Fruit fly (Drosophila melanogaster) whole organism, embryonic: ENCODE measurements around the gene FucTA.

Experiments
- ATbp ChIP-seq: fragments of 200-800 bp; sonication (Bioruptor generic); optimal IDR thresholded peaks from 2 replicates; lab custom pipeline; 2017; ENCODE audit warnings: missing biosample characterization, mild to moderate bottlenecking, missing genetic modification characterization, missing genetic modification reagents
- B-H1 ChIP-seq: fragments of 200-800 bp; sonication (Bioruptor generic); IDR thresholded peaks from 3 replicates; pipeline ENCODE4 v1.3.6; 2022; ENCODE audit warnings: missing biosample characterization, missing genetic modification characterization
- BEAF-32 ChIP-seq: fragments of 200-800 bp; sonication (Bioruptor generic); optimal IDR thresholded peaks from 3 replicates; lab custom pipeline; 2017; ENCODE audit warnings: missing biosample characterization, missing genetic modification characterization, mild to moderate bottlenecking, moderate library complexity, missing genetic modification reagents
- CG11085 ChIP-seq: fragments of 200-800 bp; sonication (Bioruptor generic); IDR thresholded peaks from 2 replicates; pipeline ENCODE4 v1.3.6; 2022; ENCODE audit warnings: missing biosample characterization, missing genetic modification characterization
- CG11093 ChIP-seq: fragments of 200-800 bp; sonication (Bioruptor generic); IDR thresholded peaks from 3 replicates; pipeline ENCODE4 v1.3.6; 2022; ENCODE audit warnings: missing biosample characterization, missing genetic modification characterization
- CG12391 ChIP-seq: fragments of 200-800 bp; sonication (Bioruptor generic); optimal IDR thresholded peaks from 3 replicates; lab custom pipeline; 2018; ENCODE audit warnings: missing biosample characterization, mild to moderate bottlenecking, missing genetic modification characterization, moderate library complexity
- CG15073 ChIP-seq: fragments of 200-800 bp; sonication (Bioruptor generic); optimal IDR thresholded peaks from 2 replicates; lab custom pipeline; 2016; ENCODE audit warnings: missing biosample characterization, missing genetic modification characterization
- CG15514 ChIP-seq: fragments of 200-800 bp; sonication (Bioruptor generic); optimal IDR thresholded peaks from 3 replicates; lab custom pipeline; 2017; ENCODE audit warnings: missing biosample characterization, missing genetic modification characterization, mild to moderate bottlenecking, moderate library complexity, missing genetic modification reagents
- CG17186 ChIP-seq: fragments of 200-800 bp; sonication (Bioruptor generic); optimal IDR thresholded peaks from 3 replicates; lab custom pipeline; 2017; ENCODE audit warnings: missing biosample characterization, missing genetic modification reagents, missing genetic modification characterization
- CG31365 ChIP-seq: fragments of 200-800 bp; sonication (Bioruptor generic); optimal IDR thresholded peaks from 2 replicates; lab custom pipeline; 2018; ENCODE audit warnings: missing biosample characterization, mild to moderate bottlenecking, missing genetic modification characterization
- CG31441 ChIP-seq: fragments of 200-800 bp; sonication (Bioruptor generic); IDR thresholded peaks from 2 replicates; pipeline ENCODE4 v1.3.6; 2022; ENCODE audit warnings: missing biosample characterization, missing genetic modification characterization
- CG3163 ChIP-seq: fragments of 200-800 bp; sonication (Bioruptor generic); optimal IDR thresholded peaks from 3 replicates; lab custom pipeline; 2016; ENCODE audit warnings: missing biosample characterization, missing genetic modification characterization
- CG32767 ChIP-seq: fragments of 200-800 bp; sonication (Bioruptor generic); IDR thresholded peaks from 2 replicates; pipeline ENCODE4 v1.3.6; 2022; ENCODE audit warnings: missing biosample characterization, missing genetic modification characterization
- CG33213 ChIP-seq: fragments of 200-800 bp; sonication (Bioruptor generic); optimal IDR thresholded peaks from 3 replicates; lab custom pipeline; 2016; ENCODE audit warnings: missing biosample characterization, missing genetic modification characterization
- CG4282 ChIP-seq: fragments of 200-800 bp; sonication (Bioruptor generic); optimal IDR thresholded peaks from 2 replicates; lab custom pipeline; 2016; ENCODE audit warnings: missing biosample characterization, missing genetic modification characterization
- CG4730 ChIP-seq: fragments of 200-800 bp; sonication (Bioruptor generic); IDR thresholded peaks from 2 replicates; pipeline ENCODE4 v1.3.6; 2022; ENCODE audit warnings: missing biosample characterization, missing genetic modification characterization
- CG7357 ChIP-seq: fragments of 200-800 bp; sonication (Bioruptor generic); IDR thresholded peaks from 3 replicates; pipeline ENCODE4 v1.3.6; 2022; ENCODE audit warnings: missing biosample characterization, missing genetic modification characterization
- CoRest ChIP-seq: fragments of 200-800 bp; sonication (Bioruptor generic); optimal IDR thresholded peaks from 3 replicates; lab custom pipeline; 2018; ENCODE audit warnings: missing biosample characterization, mild to moderate bottlenecking, missing genetic modification characterization, moderate library complexity
- CrebB ChIP-seq: fragments of 200-800 bp; sonication (Bioruptor generic); optimal IDR thresholded peaks from 3 replicates; lab custom pipeline; 2018; ENCODE audit warnings: missing biosample characterization, mild to moderate bottlenecking, missing genetic modification characterization
- D19A ChIP-seq: fragments of 200-800 bp; optimal IDR thresholded peaks from 3 replicates; lab custom pipeline; 2019; ENCODE audit warnings: missing biosample characterization, mild to moderate bottlenecking, missing genetic modification characterization, moderate library complexity
- Dip3 ChIP-seq: fragments of 200-800 bp; sonication (Bioruptor generic); optimal IDR thresholded peaks from 3 replicates; lab custom pipeline; 2016; ENCODE audit warnings: missing biosample characterization, missing genetic modification characterization
- Dref ChIP-seq: fragments of 200-800 bp; sonication (Bioruptor generic); IDR thresholded peaks from 2 replicates; pipeline ENCODE4 v1.3.6; 2022; ENCODE audit warnings: missing biosample characterization, missing genetic modification characterization
- Ets97D ChIP-seq: fragments of 200-800 bp; sonication (Bioruptor generic); optimal IDR thresholded peaks from 3 replicates; lab custom pipeline; 2016; ENCODE audit warnings: missing biosample characterization, missing genetic modification characterization
- GATAe ChIP-seq: fragments of 200-800 bp; sonication (Bioruptor generic); conservative IDR thresholded peaks from 2 replicates; pipeline ENCODE4 v1.3.6; 2022; ENCODE audit warnings: missing biosample characterization, missing genetic modification characterization
- HLHmδ ChIP-seq: fragments of 200-800 bp; sonication (Bioruptor generic); optimal IDR thresholded peaks from 2 replicates; lab custom pipeline; 2018; ENCODE audit warnings: missing biosample characterization, mild to moderate bottlenecking, missing genetic modification characterization, moderate library complexity
- HmgZ ChIP-seq: fragments of 200-800 bp; sonication (Bioruptor generic); optimal IDR thresholded peaks from 2 replicates; lab custom pipeline; 2018; ENCODE audit warnings: missing biosample characterization, mild to moderate bottlenecking, missing genetic modification characterization
- MBD-R2 ChIP-seq: fragments of 200-800 bp; sonication (Bioruptor generic); IDR thresholded peaks from 2 replicates; pipeline ENCODE4 v1.3.6; 2022; ENCODE audit warnings: missing biosample characterization, missing genetic modification characterization
- Sry-δ ChIP-seq: fragments of 200-800 bp; sonication (Bioruptor generic); optimal IDR thresholded peaks from 2 replicates; lab custom pipeline; 2016; ENCODE audit warnings: missing biosample characterization, missing genetic modification characterization
- ab ChIP-seq: fragments of 200-800 bp; sonication (Bioruptor generic); optimal IDR thresholded peaks from 2 replicates; lab custom pipeline; 2016; ENCODE audit warnings: missing biosample characterization, missing genetic modification characterization
- abd-A ChIP-seq: fragments of 200-800 bp; sonication (Bioruptor generic); optimal IDR thresholded peaks from 3 replicates; lab custom pipeline; 2019; ENCODE audit warnings: missing biosample characterization, mild to moderate bottlenecking, missing genetic modification characterization, moderate library complexity
- bcd ChIP-seq: fragments of 200-800 bp; sonication (Bioruptor generic); optimal IDR thresholded peaks from 2 replicates; lab custom pipeline; 2017; ENCODE audit warnings: missing biosample characterization, mild to moderate bottlenecking, missing genetic modification characterization
- cato ChIP-seq: fragments of 200-800 bp; sonication (Bioruptor generic); optimal IDR thresholded peaks from 2 replicates; lab custom pipeline; 2016; ENCODE audit warnings: missing biosample characterization, missing genetic modification characterization, borderline replicate concordance
- corto ChIP-seq: fragments of 200-800 bp; sonication (Bioruptor generic); optimal IDR thresholded peaks from 2 replicates; lab custom pipeline; 2016; ENCODE audit warnings: missing biosample characterization, mild to moderate bottlenecking, missing genetic modification characterization, moderate library complexity
- crc ChIP-seq: fragments of 200-800 bp; sonication (Bioruptor generic); optimal IDR thresholded peaks from 2 replicates; lab custom pipeline; 2016; ENCODE audit warnings: missing biosample characterization, missing genetic modification characterization
- disco-r ChIP-seq: fragments of 200-800 bp; sonication (Bioruptor generic); optimal IDR thresholded peaks from 2 replicates; lab custom pipeline; 2016; ENCODE audit warnings: missing biosample characterization, missing genetic modification characterization
- dpn ChIP-seq, 2 experiments: fragments of 200-800 bp; sonication (Bioruptor generic); optimal IDR thresholded peaks; 3 replicates each; lab custom pipeline; 2016; ENCODE audit warnings: missing biosample characterization in 2 of 2, missing genetic modification characterization in 2 of 2
- dysf ChIP-seq: fragments of 200-800 bp; sonication (Bioruptor generic); IDR thresholded peaks from 3 replicates; pipeline ENCODE4 v1.3.6; 2022; ENCODE audit warnings: missing biosample characterization, missing genetic modification characterization
- esg ChIP-seq: fragments of 200-800 bp; sonication (Bioruptor generic); conservative IDR thresholded peaks from 2 replicates; pipeline ENCODE4 v1.3.6; 2022; ENCODE audit warnings: missing biosample characterization, missing genetic modification characterization
- jumu ChIP-seq: fragments of 200-800 bp; sonication (Bioruptor generic); optimal IDR thresholded peaks from 3 replicates; lab custom pipeline; 2016; ENCODE audit warnings: missing biosample characterization, missing genetic modification characterization
- otp ChIP-seq: fragments of 200-800 bp; sonication (Bioruptor generic); IDR thresholded peaks from 3 replicates; pipeline ENCODE4, ENCODE4 v1.3.6; 2022; ENCODE audit warnings: missing biosample characterization, missing genetic modification characterization
- ranshi ChIP-seq: fragments of 200-800 bp; sonication (Bioruptor generic); IDR thresholded peaks from 2 replicates; pipeline ENCODE4 v1.3.6; 2022; ENCODE audit warnings: missing biosample characterization, missing genetic modification characterization
- salm ChIP-seq: fragments of 200-800 bp; sonication (Bioruptor generic); optimal IDR thresholded peaks from 2 replicates; lab custom pipeline; 2018; ENCODE audit warnings: missing biosample characterization, mild to moderate bottlenecking, missing genetic modification characterization
- sd ChIP-seq: fragments of 200-800 bp; sonication (Bioruptor generic); optimal IDR thresholded peaks from 3 replicates; lab custom pipeline; 2018; ENCODE audit warnings: missing biosample characterization, mild to moderate bottlenecking, missing genetic modification characterization, moderate library complexity
- sens ChIP-seq: fragments of 200-800 bp; sonication (Bioruptor generic); peaks from one replicate; lab custom pipeline; 2016; ENCODE audit warnings: missing biosample characterization, missing genetic modification characterization
- sima ChIP-seq: fragments of 200-800 bp; sonication (Bioruptor generic); optimal IDR thresholded peaks from 2 replicates; lab custom pipeline; 2016; ENCODE audit warnings: missing biosample characterization, missing genetic modification characterization
- slbo ChIP-seq: fragments of 200-800 bp; sonication (Bioruptor generic); IDR thresholded peaks from 2 replicates; pipeline ENCODE4 v1.3.6; 2022; ENCODE audit warnings: missing biosample characterization, missing genetic modification characterization
- slp2 ChIP-seq: fragments of 200-800 bp; sonication (Bioruptor generic); optimal IDR thresholded peaks from 2 replicates; lab custom pipeline; 2016; ENCODE audit warnings: missing biosample characterization, missing genetic modification characterization
- sqz ChIP-seq: fragments of 200-800 bp; sonication (Bioruptor generic); optimal IDR thresholded peaks from 3 replicates; lab custom pipeline; 2018; ENCODE audit warnings: missing biosample characterization, mild to moderate bottlenecking, missing genetic modification characterization
- sug ChIP-seq: fragments of 200-800 bp; optimal IDR thresholded peaks from 2 replicates; lab custom pipeline; 2019; ENCODE audit warnings: missing biosample characterization, mild to moderate bottlenecking, missing genetic modification characterization, moderate library complexity
- unc-4 ChIP-seq: fragments of 200-800 bp; sonication (Bioruptor generic); IDR thresholded peaks from 2 replicates; pipeline ENCODE4 v1.3.6; 2022; ENCODE audit warnings: missing biosample characterization, missing genetic modification characterization; ENCODE audit not compliant: partially characterized antibody
- vvl ChIP-seq: fragments of 200-800 bp; sonication (Bioruptor generic); IDR thresholded peaks from 2 replicates; pipeline ENCODE4 v1.3.6; 2022; ENCODE audit warnings: missing biosample characterization, missing genetic modification characterization
- yki ChIP-seq: fragments of >200 bp; optimal IDR thresholded peaks from 3 replicates; lab custom pipeline; 2018

FucTA gene

dm6 chr3L:15107776-15108379 lies 39.1 kb upstream of the FucTA start (continued):
- TF ChIP-seq slp2 (GFP tag; lab: Kevin White, UChicago): no peak
- TF ChIP-seq esg (GFP tag; lab: Robert Waterston, UW): peak; percentile 43
- no peak for TF ChIP-seq GATAe (GFP tag; lab: Robert Waterston, UW)
- TF ChIP-seq sima (GFP tag; lab: Kevin White, UChicago): no peak
- TF ChIP-seq crc (GFP tag; lab: Kevin White, UChicago): no peak
- TF ChIP-seq vvl (GFP tag; lab: Robert Waterston, UW): peak; percentile 74
- TF ChIP-seq CoRest (tag; lab: Kevin White, UChicago): peak; percentile 60
- TF ChIP-seq jumu: no peak
- TF ChIP-seq abd-A (tag; lab: Kevin White, UChicago): no peak
- peak; percentile 94 for TF ChIP-seq corto (GFP tag; lab: Kevin White, UChicago)
- peak; percentile 57 for TF ChIP-seq bcd (GFP tag; lab: Kevin White, UChicago)
- no peak for TF ChIP-seq HLHmδ
- TF ChIP-seq B-H1 (GFP tag; lab: Robert Waterston, UW): no peak
- TF ChIP-seq ATbp: peak; percentile 40
- TF ChIP-seq dysf (GFP tag; lab: Robert Waterston, UW): no peak
- TF ChIP-seq CG32767 (GFP tag; lab: Robert Waterston, UW): no peak
- no peak for TF ChIP-seq cato (GFP tag; lab: Kevin White, UChicago)
- no peak for TF ChIP-seq CrebB (tag; lab: Kevin White, UChicago)
- no peak for TF ChIP-seq Dip3 (GFP tag; lab: Kevin White, UChicago)
- peak; percentile 81 for TF ChIP-seq sens
- TF ChIP-seq Sry-δ (GFP tag; lab: Kevin White, UChicago): no peak
- TF ChIP-seq HmgZ (tag; lab: Kevin White, UChicago): no peak
- peak; percentile 62 for TF ChIP-seq D19A (tag; lab: Kevin White, UChicago)
- TF ChIP-seq CG11085 (GFP tag; lab: Robert Waterston, UW): no peak
- TF ChIP-seq Dref (GFP tag; lab: Robert Waterston, UW): no peak
- no peak for TF ChIP-seq ranshi (GFP tag; lab: Robert Waterston, UW)
- no peak; the same call in 2 of the 3 replicates for TF ChIP-seq CG7357
- no peak for TF ChIP-seq salm (tag; lab: Kevin White, UChicago)
- TF ChIP-seq sd (tag; lab: Kevin White, UChicago): no peak
- no peak for TF ChIP-seq unc-4 (GFP tag; lab: Robert Waterston, UW)
- TF ChIP-seq otp: no peak
- no peak for TF ChIP-seq MBD-R2 (GFP tag; lab: Robert Waterston, UW)
- peak; percentile 65 for TF ChIP-seq CG12391 (tag; lab: Kevin White, UChicago)
- TF ChIP-seq CG4282 (GFP tag; lab: Kevin White, UChicago): no peak
- no peak for TF ChIP-seq CG15073
- no peak for TF ChIP-seq CG17186 (GFP tag; lab: Kevin White, UChicago)
- no peak for TF ChIP-seq CG15514 (GFP tag; lab: Kevin White, UChicago)
- TF ChIP-seq Ets97D (GFP tag; lab: Kevin White, UChicago): no peak
- peak in 1 of 2 experiments; percentile 9 for TF ChIP-seq dpn (GFP tag; optimal IDR thresholded peaks at IDR 0.05; lab: Kevin White, UChicago)
- no peak for TF ChIP-seq slbo
- no peak for TF ChIP-seq BEAF-32 (GFP tag; lab: Kevin White, UChicago)
- TF ChIP-seq yki (lab: Kevin White, UChicago): no peak
- peak; percentile 75; the same call in 1 of the 2 replicates for TF ChIP-seq CG31441 (GFP tag; lab: Robert Waterston, UW)
- peak; percentile 11 for TF ChIP-seq sqz
- TF ChIP-seq CG33213 (GFP tag; lab: Kevin White, UChicago): no peak
- TF ChIP-seq ab (GFP tag; lab: Kevin White, UChicago): no peak
- TF ChIP-seq sug (tag; lab: Kevin White, UChicago): no peak
- TF ChIP-seq CG31365 (tag; lab: Kevin White, UChicago): no peak
- no peak for TF ChIP-seq CG4730
- TF ChIP-seq CG11093 (GFP tag; lab: Robert Waterston, UW): 0 out of 3 replicates have a peak, but pooled peaks have one; percentile 32
- no peak for TF ChIP-seq disco-r (GFP tag; lab: Kevin White, UChicago)
- TF ChIP-seq CG3163 (GFP tag; lab: Kevin White, UChicago): no peak
